Worm (Caenorhabditis elegans) whole organism, early embryonic: ENCODE measurements around the gene C17A2.3.

Source experiments
- B0310.2 ChIP-seq: sonication (generic microtip); optimal IDR thresholded peaks from 2 replicates; lab custom pipeline; 2016; ENCODE audit warnings: mild to moderate bottlenecking, missing genetic modification characterization, missing compliant biosample characterization
- ceh-36 ChIP-seq: sonication (generic microtip); optimal IDR thresholded peaks from 2 replicates; lab custom pipeline; 2016; ENCODE audit warnings: missing genetic modification characterization, inconsistent platforms, missing compliant biosample characterization
- scrt-1 ChIP-seq: fragments of 200-800 bp; sonication (Bioruptor generic); IDR thresholded peaks from 2 replicates; pipeline ENCODE4 v1.3.6; 2022; ENCODE audit warnings: missing genetic modification characterization, missing compliant biosample characterization

ce11 chrII:3877127-3877526 is 33.7 kb downstream of the C17A2.3 start, which contains the start of gene nep-3:
- no peak for TF ChIP-seq scrt-1 (GFP tag; lab: Robert Waterston, UW)
- TF ChIP-seq B0310.2 (tag; lab: Kevin White, UChicago), result no peak
- TF ChIP-seq ceh-36, result no peak
